Fruit fly (Drosophila melanogaster): Measurements from ENCODE around the gene CG13895.

dm6 chr3L:744290-744804 is 36.3 kb upstream of the CG13895 start:
- TF ChIP-seq CG15479 (GFP tag; optimal IDR thresholded peaks at IDR 0.05): peak; percentile 97
- no peak for TF ChIP-seq CG17359 (tag; optimal IDR thresholded peaks at IDR 0.05)

Measured in whole organism, embryonic.